Worm (Caenorhabditis elegans) whole organism, L4 larva: Measurements from ENCODE around the gene saeg-1.

Source experiments
- D1046.2 ChIP-seq: fragments of 200-800 bp; sonication (Bioruptor generic); IDR thresholded peaks from 2 replicates; pipeline ENCODE4 v1.3.6; 2022; ENCODE audit warnings: missing genetic modification characterization, missing compliant biosample characterization
- F10B5.3 ChIP-seq: sonication (generic microtip); optimal IDR thresholded peaks from 2 replicates; lab custom pipeline; 2016; ENCODE audit warnings: mild to moderate bottlenecking, missing genetic modification characterization, missing compliant biosample characterization
- F49E8.2 ChIP-seq: sonication (generic microtip); optimal IDR thresholded peaks from 2 replicates; lab custom pipeline; 2016; ENCODE audit warnings: missing compliant biosample characterization, mild to moderate bottlenecking, missing genetic modification characterization, borderline replicate concordance
- R02D3.7 ChIP-seq: fragments of 150-350 bp; sonication (generic microtip); optimal IDR thresholded peaks from 3 replicates; lab custom pipeline; 2014; ENCODE audit warnings: missing biosample characterization, missing genetic modification characterization
- T26A8.4 ChIP-seq: fragments of 200-800 bp; sonication (Bioruptor generic); IDR thresholded peaks from 2 replicates; pipeline ENCODE4 v1.3.6; 2022; ENCODE audit warnings: missing genetic modification characterization, missing compliant biosample characterization
- Y48G9A.11 ChIP-seq: fragments of 200-800 bp; sonication (Bioruptor generic); IDR thresholded peaks from 2 replicates; pipeline ENCODE4 v1.3.6; 2022; ENCODE audit warnings: missing genetic modification reagents, missing genetic modification characterization, missing compliant biosample characterization
- arid-1 ChIP-seq: fragments of 200-800 bp; sonication (Bioruptor generic); conservative IDR thresholded peaks from 2 replicates; pipeline ENCODE4 v1.3.6; 2022; ENCODE audit warnings: missing genetic modification reagents, missing genetic modification characterization, missing compliant biosample characterization
- ceh-28 ChIP-seq: fragments of 150-350 bp; optimal IDR thresholded peaks from 2 replicates; lab custom pipeline; 2014; ENCODE audit warnings: missing biosample characterization, missing genetic modification reagents, missing genetic modification characterization
- ceh-82 ChIP-seq: sonication (generic microtip); optimal IDR thresholded peaks from 2 replicates; lab custom pipeline; 2017; ENCODE audit warnings: missing biosample characterization, missing genetic modification characterization
- ces-1 ChIP-seq: fragments of 150-350 bp; sonication (generic microtip); optimal IDR thresholded peaks from 4 replicates; lab custom pipeline; 2014; ENCODE audit warnings: missing biosample characterization, missing genetic modification reagents, missing genetic modification characterization
- cey-2 ChIP-seq: sonication (generic microtip); optimal IDR thresholded peaks from 3 replicates; lab custom pipeline; 2017; ENCODE audit warnings: missing genetic modification characterization, mild to moderate bottlenecking, missing compliant biosample characterization, antibody characterized with exemption, borderline replicate concordance; ENCODE audit not compliant: insufficient read depth
- ctbp-1 ChIP-seq: fragments of 200-800 bp; sonication (Bioruptor generic); IDR thresholded peaks from 2 replicates; pipeline ENCODE4 v1.3.6; 2022; ENCODE audit warnings: missing genetic modification reagents, missing genetic modification characterization, missing compliant biosample characterization
- dpl-1 ChIP-seq: fragments of 150-350 bp; optimal IDR thresholded peaks from 2 replicates; lab custom pipeline; 2014; ENCODE audit warnings: missing biosample characterization, missing genetic modification reagents, missing genetic modification characterization
- gei-8 ChIP-seq: fragments of 200-800 bp; sonication (Bioruptor generic); optimal IDR thresholded peaks from 2 replicates; lab custom pipeline; 2018; ENCODE audit warnings: mild to moderate bottlenecking, missing genetic modification characterization, missing compliant biosample characterization
- hlh-11 ChIP-seq: fragments of 200-800 bp; sonication (Bioruptor generic); optimal IDR thresholded peaks from 2 replicates; lab custom pipeline; 2018; ENCODE audit warnings: mild to moderate bottlenecking, missing genetic modification characterization, missing compliant biosample characterization
- hlh-30 ChIP-seq: sonication (generic microtip); optimal IDR thresholded peaks from 2 replicates; lab custom pipeline; 2017; ENCODE audit warnings: antibody characterized with exemption, mild to moderate bottlenecking, missing genetic modification characterization, missing compliant biosample characterization; ENCODE audit not compliant: insufficient read depth
- hmg-1.1 ChIP-seq: fragments of 200-800 bp; sonication (Bioruptor generic); IDR thresholded peaks from 2 replicates; pipeline ENCODE4 v1.3.6; 2022; ENCODE audit warnings: missing genetic modification reagents, missing genetic modification characterization, missing compliant biosample characterization
- lin-1 ChIP-seq: fragments of 200-800 bp; sonication (Bioruptor generic); IDR thresholded peaks from 2 replicates; pipeline ENCODE4 v1.3.6; 2022; ENCODE audit warnings: missing genetic modification reagents, missing genetic modification characterization, missing compliant biosample characterization
- lin-13 ChIP-seq: fragments of 150-350 bp; optimal IDR thresholded peaks from 2 replicates; lab custom pipeline; 2014; ENCODE audit warnings: missing biosample characterization, missing genetic modification reagents, missing genetic modification characterization
- lin-38 ChIP-seq: fragments of 200-800 bp; sonication (Bioruptor generic); IDR thresholded peaks from 2 replicates; pipeline ENCODE4 v1.3.6; 2022; ENCODE audit warnings: missing genetic modification reagents, missing genetic modification characterization, missing compliant biosample characterization
- lir-3 ChIP-seq: sonication (generic microtip); optimal IDR thresholded peaks from 2 replicates; lab custom pipeline; 2016; ENCODE audit warnings: mild to moderate bottlenecking, missing genetic modification characterization, missing compliant biosample characterization
- mdt-29 ChIP-seq: fragments of 200-800 bp; sonication (Bioruptor generic); IDR thresholded peaks from 2 replicates; pipeline ENCODE4 v1.3.6; 2022; ENCODE audit warnings: missing genetic modification reagents, missing genetic modification characterization, missing compliant biosample characterization
- mes-2 ChIP-seq: sonication (generic microtip); optimal IDR thresholded peaks from 2 replicates; lab custom pipeline; 2016; ENCODE audit warnings: missing genotype, mild to moderate bottlenecking, missing genetic modification characterization, missing compliant biosample characterization; ENCODE audit not compliant: poor library complexity, severe bottlenecking
- nhr-10 ChIP-seq: fragments of 150-350 bp; optimal IDR thresholded peaks from 2 replicates; lab custom pipeline; 2014; ENCODE audit warnings: missing biosample characterization, missing genetic modification characterization
- nhr-11 ChIP-seq: fragments of 150-350 bp; optimal IDR thresholded peaks from 2 replicates; lab custom pipeline; 2014; ENCODE audit warnings: missing biosample characterization, missing genetic modification characterization
- nhr-111 ChIP-seq: fragments of 200-800 bp; sonication (Bioruptor generic); optimal IDR thresholded peaks from 2 replicates; lab custom pipeline; 2018; ENCODE audit warnings: mild to moderate bottlenecking, missing genetic modification characterization, missing compliant biosample characterization
- nhr-28 ChIP-seq: fragments of 150-350 bp; optimal IDR thresholded peaks from 2 replicates; lab custom pipeline; 2014; ENCODE audit warnings: missing biosample characterization, missing genetic modification characterization
- nhr-42 ChIP-seq: fragments of 200-800 bp; sonication (Bioruptor generic); IDR thresholded peaks from 2 replicates; pipeline ENCODE4 v1.3.6; 2022; ENCODE audit warnings: missing genetic modification characterization, missing compliant biosample characterization
- nhr-6 ChIP-seq: fragments of 150-350 bp; optimal IDR thresholded peaks from 2 replicates; lab custom pipeline; 2014; ENCODE audit warnings: missing biosample characterization, missing genetic modification characterization
- nhr-77 ChIP-seq: fragments of 150-350 bp; optimal IDR thresholded peaks from 2 replicates; lab custom pipeline; 2014; ENCODE audit warnings: missing biosample characterization, missing genetic modification characterization
- php-3 ChIP-seq: fragments of 200-800 bp; sonication (Bioruptor generic); IDR thresholded peaks from 2 replicates; pipeline ENCODE4 v1.3.6; 2022; ENCODE audit warnings: missing genetic modification reagents, missing genetic modification characterization, missing compliant biosample characterization
- pqm-1 ChIP-seq: sonication (generic microtip); optimal IDR thresholded peaks from 2 replicates; lab custom pipeline; 2017; ENCODE audit warnings: missing biosample characterization, missing genetic modification characterization
- rbr-2 ChIP-seq: sonication (generic microtip); optimal IDR thresholded peaks from 2 replicates; lab custom pipeline; 2016; ENCODE audit warnings: missing genotype, missing genetic modification characterization, missing compliant biosample characterization
- sdz-12 ChIP-seq: fragments of 200-800 bp; sonication (Bioruptor generic); optimal IDR thresholded peaks from 2 replicates; lab custom pipeline; 2018; ENCODE audit warnings: mild to moderate bottlenecking, missing genetic modification characterization, missing compliant biosample characterization
- unc-130 ChIP-seq: sonication (generic microtip); optimal IDR thresholded peaks from 2 replicates; lab custom pipeline; 2016; ENCODE audit warnings: missing genetic modification reagents, missing genetic modification characterization, missing compliant biosample characterization
- unc-39 ChIP-seq: sonication (generic microtip); optimal IDR thresholded peaks from 2 replicates; lab custom pipeline; 2017; ENCODE audit warnings: missing biosample characterization, missing genetic modification characterization
- unc-62 ChIP-seq, 3 experiments: fragments of 150-350 bp in 1 of 3; sonication (generic microtip); optimal IDR thresholded peaks in 2 of 3; peaks in 1 of 3; 1 replicate in 1 of 3; 2 replicates in 2 of 3; lab custom pipeline; 2014 to 2017; ENCODE audit warnings: missing biosample characterization in 3 of 3, missing genetic modification characterization in 3 of 3, missing genetic modification reagents in 3 of 3, missing genotype in 1 of 3
- zfp-3 ChIP-seq: fragments of 200-800 bp; sonication (Bioruptor generic); conservative IDR thresholded peaks from 2 replicates; pipeline ENCODE4 v1.3.6; 2022; ENCODE audit warnings: missing genetic modification reagents, missing genetic modification characterization, missing compliant biosample characterization
- zip-11 ChIP-seq: fragments of 200-800 bp; sonication (Bioruptor generic); IDR thresholded peaks from 2 replicates; pipeline ENCODE4 v1.3.6; 2022; ENCODE audit warnings: missing genetic modification characterization, missing compliant biosample characterization

saeg-1 gene

ce11 chrV:10818498-10818897 lies 47.0 kb downstream of the saeg-1 start:
- peak; percentile 48 for TF ChIP-seq ces-1 (GFP tag; lab: Kevin White, UChicago)
- no peak for TF ChIP-seq cey-2 (tag; lab: Kevin White, UChicago)
- TF ChIP-seq, all 104 proteins: peak for 1

ce11 chrV:10816831-10817230 lies 48.7 kb downstream of the saeg-1 start:
- no peak for TF ChIP-seq sdz-12 (GFP tag; lab: Kevin White, UChicago)
- TF ChIP-seq nhr-42 (GFP tag; lab: Robert Waterston, UW), result no peak
- TF ChIP-seq ces-1 (GFP tag; lab: Kevin White, UChicago), result peak; percentile 71
- TF ChIP-seq lin-13 (GFP tag; lab: Kevin White, UChicago), result no peak
- no peak for TF ChIP-seq arid-1 (GFP tag; lab: Robert Waterston, UW)
- 0 out of 2 replicates have a peak, but pooled peaks have one; percentile 25 for TF ChIP-seq ctbp-1 (GFP tag; lab: Robert Waterston, UW)
- TF ChIP-seq hlh-11 (tag; lab: Kevin White, UChicago), result no peak
- no peak for TF ChIP-seq T26A8.4 (GFP tag; lab: Robert Waterston, UW)
- no peak for TF ChIP-seq hmg-1.1 (GFP tag; lab: Robert Waterston, UW)
- TF ChIP-seq nhr-11 (tag; lab: Kevin White, UChicago), result no peak
- no peak for TF ChIP-seq lin-1
- TF ChIP-seq D1046.2 (GFP tag; lab: Robert Waterston, UW), result no peak

- TF ChIP-seq unc-62 (GFP tag; optimal IDR thresholded peaks at IDR 0.05 in 1 of 2; lab: Kevin White, UChicago), result peak in 1 of 2 experiments; percentile 91
- no peak for TF ChIP-seq unc-62 (tag; optimal IDR thresholded peaks at IDR 0.05; lab: Kevin White, UChicago)
- no peak for TF ChIP-seq mdt-29 (GFP tag; lab: Robert Waterston, UW)
- TF ChIP-seq rbr-2, result no peak
- TF ChIP-seq unc-130 (GFP tag; lab: Kevin White, UChicago), result no peak
Observed at ce11 chrV:10814333-10814732, 51.2 kb downstream of the saeg-1 start.

- TF ChIP-seq F49E8.2 (tag; lab: Kevin White, UChicago), result peak; percentile 72
- TF ChIP-seq Y48G9A.11 (GFP tag; lab: Robert Waterston, UW), result peak; percentile 44; the same call in 1 of the 2 replicates
- peak; percentile 86 for TF ChIP-seq lin-38 (GFP tag; lab: Robert Waterston, UW)
- peak; percentile 63 for TF ChIP-seq nhr-6
- peak; percentile 66 for TF ChIP-seq mes-2 (tag; lab: Kevin White, UChicago)
- no peak for TF ChIP-seq nhr-28 (tag; lab: Kevin White, UChicago)
- no peak for TF ChIP-seq nhr-10
- TF ChIP-seq pqm-1 (tag; lab: Kevin White, UChicago), result no peak
- peak; percentile 37 for TF ChIP-seq unc-130 (GFP tag; lab: Kevin White, UChicago)
- no peak for TF ChIP-seq mdt-29 (GFP tag; lab: Robert Waterston, UW)
- TF ChIP-seq R02D3.7 (tag; lab: Kevin White, UChicago), result no peak
- TF ChIP-seq hlh-30, result peak; percentile 61
- TF ChIP-seq dpl-1 (GFP tag; lab: Kevin White, UChicago), result peak; percentile 57
- TF ChIP-seq, all 104 proteins: peak for 8
Observed at ce11 chrV:10813425-10814156, 51.9 kb downstream of the saeg-1 start, which contains the start of the genes C29A12.1 and lig-1. TSS of gene C29A12.1 (minus strand) at chrV:10813487. TSS of gene lig-1 (plus strand) at chrV:10814106.

ce11 chrV:10811763-10812162 lies 53.7 kb downstream of the saeg-1 start, which contains the start of gene C29A12.22:
TSS of gene C29A12.22 (plus strand) at chrV:10812063.
- TF ChIP-seq T26A8.4 (GFP tag; lab: Robert Waterston, UW), result no peak
- TF ChIP-seq ceh-82, result no peak
- no peak for TF ChIP-seq lir-3 (tag; lab: Kevin White, UChicago)
- TF ChIP-seq D1046.2 (GFP tag; lab: Robert Waterston, UW), result no peak
- TF ChIP-seq ceh-28 (tag; lab: Kevin White, UChicago), result no peak
- no peak for TF ChIP-seq F10B5.3 (tag; lab: Kevin White, UChicago)
- TF ChIP-seq nhr-111 (GFP tag; lab: Kevin White, UChicago), result no peak
- TF ChIP-seq unc-39 (tag; lab: Kevin White, UChicago), result no peak
- TF ChIP-seq gei-8 (GFP tag; lab: Kevin White, UChicago), result no peak
- TF ChIP-seq nhr-77 (tag; lab: Kevin White, UChicago), result no peak
- TF ChIP-seq zip-11, result no peak
- no peak for TF ChIP-seq php-3 (GFP tag; lab: Robert Waterston, UW)
- no peak for TF ChIP-seq zfp-3 (GFP tag; lab: Robert Waterston, UW)
